Worm (Caenorhabditis elegans): ENCODE data around the gene irld-2.

- TF ChIP-seq unc-86 (tag; optimal IDR thresholded peaks at IDR 0.05) (no peak), pros-1 (tag; optimal IDR thresholded peaks at IDR 0.05) (no peak), pha-4 (tag; optimal IDR thresholded peaks at IDR 0.05) (no peak), ref-2 (tag; optimal IDR thresholded peaks at IDR 0.05) (no peak), pqm-1 (tag; optimal IDR thresholded peaks at IDR 0.05) (no peak), tbx-7 (tag; optimal IDR thresholded peaks at IDR 0.05) (no peak), dmd-4 (tag; optimal IDR thresholded peaks at IDR 0.05; ENCODE audit: borderline replicate concordance) (no peak), ceh-34 (tag; optimal IDR thresholded peaks at IDR 0.05) (no peak), pha-2 (tag; optimal IDR thresholded peaks at IDR 0.05) (no peak), hlh-8 (tag; optimal IDR thresholded peaks at IDR 0.05) (no peak), F13H6.1 (tag; optimal IDR thresholded peaks at IDR 0.05) (no peak), lin-11 (tag; optimal IDR thresholded peaks at IDR 0.05) (no peak)
These were observed 48.4 kb upstream of the irld-2 start for ce11 chrX:13443283-13443682.
